Worm (Caenorhabditis elegans) whole organism, late embryonic: ENCODE measurements around the gene idpc-3.

Experiments
- ama-1 ChIP-seq: fragments of 150-350 bp; optimal IDR thresholded peaks from 2 replicates; lab custom pipeline; 2014
- nfya-1 ChIP-seq: sonication (generic microtip); optimal IDR thresholded peaks from 2 replicates; lab custom pipeline; 2017; ENCODE audit warnings: missing genetic modification characterization, mild to moderate bottlenecking, missing compliant biosample characterization, antibody characterized with exemption, moderate library complexity
- ttx-3 ChIP-seq: sonication (generic microtip); optimal IDR thresholded peaks from 2 replicates; lab custom pipeline; 2016; ENCODE audit warnings: missing genetic modification reagents, missing genetic modification characterization, missing compliant biosample characterization

- TF ChIP-seq ama-1 (lab: Kevin White, UChicago), result no peak
- TF ChIP-seq ttx-3 (tag; lab: Kevin White, UChicago), result no peak
- TF ChIP-seq nfya-1 (tag; lab: Kevin White, UChicago), result no peak
These were observed 6.2 kb downstream of the idpc-3 start, which contains the start of gene idpc-5 for ce11 chrV:9622834-9623233.
